Fruit fly (Drosophila melanogaster) S2 (cell line): Measurements from ENCODE around the gene CG12672.
A peak's percentile ranks its signal among the peaks of the same experiment; 100 is the strongest.

ENCODE experiments used
- CG8478 ChIP-seq: fragments of >200 bp; optimal IDR thresholded peaks from 2 replicates; lab custom pipeline; 2018
- CTCF ChIP-seq, 2 experiments: fragments of >200 bp; optimal IDR thresholded peaks; 2 replicates each; lab custom pipeline; 2018

DNA sequence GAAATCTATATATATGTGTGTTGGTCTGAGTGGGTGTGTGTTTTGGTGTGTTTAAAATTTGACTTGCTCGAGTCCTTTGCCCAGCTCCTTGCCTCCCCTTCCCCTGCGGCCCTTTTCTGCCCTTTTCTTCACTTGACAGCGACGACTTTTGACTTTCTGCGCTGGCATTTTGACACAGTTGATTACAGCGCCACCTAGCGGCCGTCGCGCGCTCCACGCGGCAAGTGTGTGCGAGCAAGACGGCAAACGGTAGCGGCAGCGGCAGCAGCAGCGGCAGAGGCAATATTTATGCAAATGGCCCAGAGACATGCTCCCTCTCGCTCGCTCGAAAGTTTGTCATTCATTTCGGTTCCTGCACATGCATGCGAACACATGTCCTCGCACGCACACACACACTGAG, 44.7 kb upstream of the CG12672 start:
- TF ChIP-seq CTCF (optimal IDR thresholded peaks at IDR 0.05; lab: Kevin White, UChicago) (peak; percentile 79 to 84), CG8478 (lab: Kevin White, UChicago) (no peak)
